Fruit fly (Drosophila melanogaster): ENCODE results near the gene Atxn7.

DNA sequence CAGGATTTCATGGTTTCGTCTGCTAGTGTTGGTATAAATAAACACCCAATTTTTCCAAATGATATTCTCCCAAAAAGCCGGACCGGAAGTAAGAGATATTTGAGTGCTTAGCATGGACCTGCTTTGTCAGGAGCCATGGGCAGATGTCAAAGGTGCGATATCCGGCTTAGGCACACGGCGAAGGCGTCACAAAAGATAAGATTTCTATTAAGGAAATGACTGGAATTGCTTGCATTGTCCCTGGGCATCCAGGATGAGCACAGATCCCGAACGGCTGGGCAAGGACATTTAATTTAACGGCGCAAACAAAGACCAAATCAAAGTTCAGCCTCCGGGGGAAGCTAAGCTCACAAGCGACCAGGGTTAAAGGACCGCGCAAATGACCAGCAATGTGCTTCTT lies 10.1 kb downstream of the Atxn7 start, which contains the start of gene CG3557:
- TF ChIP-seq CG8478 (optimal IDR thresholded peaks at IDR 0.05), result no peak
- TF ChIP-seq pan (optimal IDR thresholded peaks at IDR 0.05), result no peak

All from whole organism.